Fruit fly (Drosophila melanogaster) whole organism, embryonic: ENCODE data around the gene Oatp26F.

Source experiments
- CG10321 ChIP-seq: fragments of 200-800 bp; sonication (Bioruptor generic); IDR thresholded peaks from 2 replicates; pipeline ENCODE4 v1.3.6; 2022; ENCODE audit warnings: missing biosample characterization, missing genetic modification characterization
- CG11085 ChIP-seq: fragments of 200-800 bp; sonication (Bioruptor generic); IDR thresholded peaks from 2 replicates; pipeline ENCODE4 v1.3.6; 2022; ENCODE audit warnings: missing biosample characterization, missing genetic modification characterization
- CG11247 ChIP-seq: fragments of 200-800 bp; sonication (Bioruptor generic); IDR thresholded peaks from 2 replicates; pipeline ENCODE4 v1.3.6; 2022; ENCODE audit warnings: missing biosample characterization, missing genetic modification characterization
- CG14050 ChIP-seq: fragments of 200-800 bp; sonication (Bioruptor generic); IDR thresholded peaks from 3 replicates; pipeline ENCODE4 v1.3.6; 2022; ENCODE audit warnings: missing biosample characterization, missing genetic modification characterization
- CG15073 ChIP-seq: fragments of 200-800 bp; sonication (Bioruptor generic); optimal IDR thresholded peaks from 2 replicates; lab custom pipeline; 2016; ENCODE audit warnings: missing biosample characterization, missing genetic modification characterization
- CG15479 ChIP-seq: fragments of 200-800 bp; sonication (Bioruptor generic); optimal IDR thresholded peaks from 3 replicates; lab custom pipeline; 2019; ENCODE audit warnings: missing biosample characterization, mild to moderate bottlenecking, missing genetic modification characterization, moderate library complexity
- CG1792 ChIP-seq: fragments of 200-800 bp; sonication (Bioruptor generic); optimal IDR thresholded peaks from 2 replicates; lab custom pipeline; 2016; ENCODE audit warnings: missing biosample characterization, missing genetic modification characterization
- CG2202 ChIP-seq: fragments of 200-800 bp; sonication (Bioruptor generic); optimal IDR thresholded peaks from 2 replicates; lab custom pipeline; 2018; ENCODE audit warnings: missing biosample characterization, mild to moderate bottlenecking, missing genetic modification characterization
- CG30431 ChIP-seq: fragments of 200-800 bp; sonication (Bioruptor generic); optimal IDR thresholded peaks from 2 replicates; lab custom pipeline; 2017; ENCODE audit warnings: missing biosample characterization, missing genetic modification characterization
- CG5245 ChIP-seq: fragments of 200-800 bp; sonication (Bioruptor generic); optimal IDR thresholded peaks from 3 replicates; lab custom pipeline; 2016; ENCODE audit warnings: missing biosample characterization, missing genetic modification characterization
- Dad ChIP-seq: fragments of 200-800 bp; sonication (Bioruptor generic); optimal IDR thresholded peaks from 3 replicates; lab custom pipeline; 2016; ENCODE audit warnings: missing biosample characterization, missing genetic modification characterization
- Dek ChIP-seq: fragments of 200-800 bp; sonication (Bioruptor generic); optimal IDR thresholded peaks from 3 replicates; lab custom pipeline; 2019; ENCODE audit warnings: missing biosample characterization, mild to moderate bottlenecking, missing genetic modification characterization, moderate library complexity
- Eip74EF ChIP-seq, 2 experiments: fragments of 200-800 bp in 1 of 2; fragments of >200 bp in 1 of 2; sonication (Bioruptor generic) in 1 of 2; optimal IDR thresholded peaks; 2 replicates each; lab custom pipeline; 2017 to 2019; ENCODE audit warnings: missing biosample characterization in 2 of 2, missing genetic modification characterization in 2 of 2, mild to moderate bottlenecking in 1 of 2, moderate library complexity in 1 of 2
- Gug ChIP-seq: fragments of 200-800 bp; sonication (Bioruptor generic); IDR thresholded peaks from 4 replicates; pipeline ENCODE4 v1.3.6; 2022; ENCODE audit warnings: missing biosample characterization, missing genetic modification characterization
- HmgZ ChIP-seq: fragments of 200-800 bp; sonication (Bioruptor generic); optimal IDR thresholded peaks from 2 replicates; lab custom pipeline; 2018; ENCODE audit warnings: missing biosample characterization, mild to moderate bottlenecking, missing genetic modification characterization
- Hr39 ChIP-seq: fragments of >200 bp; optimal IDR thresholded peaks from 2 replicates; lab custom pipeline; 2017
- Lim3 ChIP-seq: fragments of 200-800 bp; sonication (Bioruptor generic); IDR thresholded peaks from 2 replicates; pipeline ENCODE4 v1.3.6; 2022; ENCODE audit warnings: missing biosample characterization, missing genetic modification characterization
- Meics ChIP-seq: fragments of 200-800 bp; sonication (Bioruptor generic); optimal IDR thresholded peaks from 2 replicates; lab custom pipeline; 2017; ENCODE audit warnings: missing biosample characterization, mild to moderate bottlenecking, missing genetic modification characterization
- Mrtf ChIP-seq: fragments of 200-800 bp; sonication (Bioruptor generic); IDR thresholded peaks from 3 replicates; pipeline ENCODE4 v1.3.6; 2022; ENCODE audit warnings: missing biosample characterization, missing genetic modification characterization
- NC2β ChIP-seq: fragments of 200-800 bp; sonication (Bioruptor generic); optimal IDR thresholded peaks from 2 replicates; lab custom pipeline; 2016; ENCODE audit warnings: missing biosample characterization, missing genetic modification characterization
- NK7.1 ChIP-seq: fragments of 200-800 bp; sonication (Bioruptor generic); optimal IDR thresholded peaks from 3 replicates; lab custom pipeline; 2016; ENCODE audit warnings: missing biosample characterization, missing genetic modification characterization
- Nf-YA ChIP-seq: fragments of 200-800 bp; sonication (Bioruptor generic); IDR thresholded peaks from 2 replicates; pipeline ENCODE4 v1.3.6; 2022; ENCODE audit warnings: missing biosample characterization, missing genetic modification characterization
- Pdp1 ChIP-seq, 2 experiments: fragments of 200-800 bp; sonication (Bioruptor generic); optimal IDR thresholded peaks; 3 replicates each; lab custom pipeline; 2016; ENCODE audit warnings: missing biosample characterization in 2 of 2, missing genetic modification characterization in 2 of 2, mild to moderate bottlenecking in 1 of 2, moderate library complexity in 1 of 2
- cas ChIP-seq: fragments of 200-800 bp; sonication (Bioruptor generic); IDR thresholded peaks from 2 replicates; pipeline ENCODE4 v1.3.6; 2022; ENCODE audit warnings: missing biosample characterization, missing genetic modification characterization
- chinmo ChIP-seq: fragments of 200-800 bp; sonication (Bioruptor generic); IDR thresholded peaks from 4 replicates; pipeline ENCODE4 v1.3.6; 2022; ENCODE audit warnings: missing biosample characterization, missing genetic modification characterization; ENCODE audit not compliant: partially characterized antibody
- crc ChIP-seq: fragments of 200-800 bp; sonication (Bioruptor generic); optimal IDR thresholded peaks from 2 replicates; lab custom pipeline; 2016; ENCODE audit warnings: missing biosample characterization, missing genetic modification characterization
- dan ChIP-seq: fragments of 200-800 bp; sonication (Bioruptor generic); IDR thresholded peaks from 2 replicates; pipeline ENCODE4 v1.3.6; 2022; ENCODE audit warnings: missing biosample characterization, missing genetic modification characterization
- fru ChIP-seq: fragments of >200 bp; optimal IDR thresholded peaks from 2 replicates; lab custom pipeline; 2017
- ftz-f1 ChIP-seq: fragments of 200-800 bp; sonication (Bioruptor generic); optimal IDR thresholded peaks from 2 replicates; lab custom pipeline; 2016; ENCODE audit warnings: missing biosample characterization, missing genetic modification characterization
- gce ChIP-seq: fragments of 200-800 bp; sonication (Bioruptor generic); IDR thresholded peaks from 3 replicates; pipeline ENCODE4 v1.3.6; 2022; ENCODE audit warnings: missing biosample characterization, missing genetic modification characterization
- gem ChIP-seq: fragments of 200-800 bp; sonication (Bioruptor generic); optimal IDR thresholded peaks from 2 replicates; lab custom pipeline; 2019; ENCODE audit warnings: missing biosample characterization, mild to moderate bottlenecking, missing genetic modification characterization, moderate library complexity
- grn ChIP-seq: fragments of 200-800 bp; sonication (Bioruptor generic); optimal IDR thresholded peaks from 3 replicates; lab custom pipeline; 2017; ENCODE audit warnings: missing biosample characterization, missing genetic modification characterization
- hkb ChIP-seq, 2 experiments: fragments of 200-800 bp in 1 of 2; fragments of >200 bp in 1 of 2; sonication (Bioruptor generic) in 1 of 2; IDR thresholded peaks in 1 of 2; optimal IDR thresholded peaks in 1 of 2; 2 replicates each; pipeline versions ENCODE4 v1.3.6 to Lab custom; 2017 to 2022; ENCODE audit warnings: missing biosample characterization in 1 of 2, missing genetic modification characterization in 1 of 2
- hth ChIP-seq: fragments of >200 bp; optimal IDR thresholded peaks from 2 replicates; lab custom pipeline; 2017; ENCODE audit warnings: inconsistent platforms
- lab ChIP-seq: fragments of 200-800 bp; sonication (Bioruptor generic); optimal IDR thresholded peaks from 3 replicates; lab custom pipeline; 2017; ENCODE audit warnings: missing biosample characterization, missing genetic modification characterization, mild to moderate bottlenecking, moderate library complexity, missing genetic modification reagents
- lov ChIP-seq, 2 experiments: fragments of 200-800 bp in 1 of 2; fragments of >200 bp in 1 of 2; sonication (Bioruptor generic) in 1 of 2; IDR thresholded peaks in 1 of 2; optimal IDR thresholded peaks in 1 of 2; 2 replicates in 1 of 2; 3 replicates in 1 of 2; pipeline versions ENCODE4 v1.3.6 to Lab custom; 2017 to 2022; ENCODE audit warnings: missing biosample characterization in 1 of 2, missing genetic modification characterization in 1 of 2
- mld ChIP-seq: fragments of 200-800 bp; sonication (Bioruptor generic); IDR thresholded peaks from 3 replicates; pipeline ENCODE4 v1.3.6; 2022; ENCODE audit warnings: missing biosample characterization, missing genetic modification characterization; ENCODE audit not compliant: partially characterized antibody
- p53 ChIP-seq: fragments of 200-800 bp; sonication (Bioruptor generic); optimal IDR thresholded peaks from 2 replicates; lab custom pipeline; 2016; ENCODE audit warnings: missing biosample characterization, missing genetic modification characterization
- pan ChIP-seq, 4 experiments: fragments of >200 bp in 3 of 4; fragments of 200-800 bp in 1 of 4; sonication (Bioruptor generic) in 1 of 4; optimal IDR thresholded peaks in 3 of 4; IDR thresholded peaks in 1 of 4; 2 replicates each; pipeline versions ENCODE4 v1.3.6 to Lab custom; 2017 to 2022; ENCODE audit warnings: missing biosample characterization in 2 of 4, missing genetic modification characterization in 2 of 4, mixed read lengths in 1 of 4
- sc ChIP-seq, 3 experiments: fragments of >200 bp in 2 of 3; fragments of 200-800 bp in 1 of 3; sonication (Bioruptor generic) in 1 of 3; optimal IDR thresholded peaks; 2 replicates in 2 of 3; 3 replicates in 1 of 3; lab custom pipeline; 2017; ENCODE audit warnings: mild to moderate bottlenecking in 1 of 3, missing biosample characterization in 1 of 3, missing genetic modification characterization in 1 of 3, missing genetic modification reagents in 1 of 3
- slbo ChIP-seq: fragments of 200-800 bp; sonication (Bioruptor generic); IDR thresholded peaks from 2 replicates; pipeline ENCODE4 v1.3.6; 2022; ENCODE audit warnings: missing biosample characterization, missing genetic modification characterization
- sna ChIP-seq: fragments of 200-800 bp; sonication (Bioruptor generic); IDR thresholded peaks from 2 replicates; pipeline ENCODE4 v1.3.6; 2022; ENCODE audit warnings: missing biosample characterization, missing genetic modification characterization; ENCODE audit not compliant: partially characterized antibody
- so ChIP-seq: fragments of 200-800 bp; sonication (Bioruptor generic); IDR thresholded peaks from 3 replicates; pipeline ENCODE4 v1.3.6; 2022; ENCODE audit warnings: missing biosample characterization, missing genetic modification characterization
- sr ChIP-seq: fragments of 200-800 bp; sonication (Bioruptor generic); IDR thresholded peaks from 3 replicates; pipeline ENCODE4 v1.3.6; 2022; ENCODE audit warnings: missing biosample characterization, missing genetic modification characterization
- tgo ChIP-seq: fragments of 200-800 bp; sonication (Bioruptor generic); IDR thresholded peaks from 3 replicates; pipeline ENCODE4 v1.3.6; 2022; ENCODE audit warnings: missing biosample characterization, missing genetic modification characterization
- tna ChIP-seq: fragments of 200-800 bp; sonication (Bioruptor generic); IDR thresholded peaks from 2 replicates; pipeline ENCODE4 v1.3.6; 2022; ENCODE audit warnings: missing biosample characterization, missing genetic modification characterization; ENCODE audit not compliant: partially characterized antibody
- zfh2 ChIP-seq: fragments of 200-800 bp; sonication (Bioruptor generic); optimal IDR thresholded peaks from 2 replicates; lab custom pipeline; 2016; ENCODE audit warnings: missing biosample characterization, missing genetic modification characterization

Gene Oatp26F

DNA sequence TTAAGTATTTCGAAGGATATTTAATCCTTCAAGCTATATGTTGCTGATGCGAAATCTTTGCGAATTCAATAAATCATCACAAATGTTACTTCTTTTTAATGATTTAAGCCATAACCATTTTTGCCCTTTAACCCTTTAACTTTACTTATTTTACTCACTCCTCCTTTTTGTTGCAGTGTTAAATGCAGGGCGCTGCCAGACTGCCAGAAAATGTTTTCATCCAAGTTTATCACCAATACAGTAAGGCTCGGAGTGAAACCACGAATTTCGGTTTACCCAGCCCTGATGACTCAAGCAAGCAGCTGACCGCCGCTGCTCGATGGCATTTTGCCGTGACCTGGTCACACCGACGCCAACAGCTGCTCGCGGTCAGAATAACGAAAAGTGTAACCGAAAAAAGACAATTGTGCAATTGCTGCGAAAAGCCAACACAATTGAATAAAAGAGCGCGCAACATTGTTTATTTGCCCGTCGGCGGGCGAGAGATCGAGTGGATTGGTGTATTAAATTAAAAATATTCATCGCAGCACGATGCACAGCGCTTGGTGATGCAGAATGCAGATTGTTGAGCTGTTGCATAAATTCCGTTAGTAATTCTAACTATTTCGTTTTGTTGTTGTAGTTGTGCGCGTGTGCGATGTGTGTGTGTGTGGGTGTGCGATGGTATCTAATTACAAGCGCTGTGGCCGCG, 21.4 kb downstream of the Oatp26F start, which contains the start of gene CG11050 (continued):
- TF ChIP-seq tgo (peak; percentile 60), NC2β (GFP tag; lab: Kevin White, UChicago) (peak; percentile 86), p53 (GFP tag; lab: Kevin White, UChicago) (peak; percentile 91), CG10321 (GFP tag; lab: Robert Waterston, UW) (peak; percentile 54), CG2202 (tag; lab: Kevin White, UChicago) (peak; percentile 35), CG15479 (GFP tag; lab: Kevin White, UChicago) (peak; percentile 91), CG5245 (GFP tag; lab: Kevin White, UChicago) (peak; percentile 52), HmgZ (tag; lab: Kevin White, UChicago) (peak; percentile 87), grn (GFP tag; lab: Kevin White, UChicago) (no peak), zfh2 (peak; percentile 83), CG30431 (peak; percentile 21), Hr39 (lab: Kevin White, UChicago) (no peak), sc (optimal IDR thresholded peaks at IDR 0.05; lab: Kevin White, UChicago) (no peak), sc (GFP tag; optimal IDR thresholded peaks at IDR 0.05; lab: Kevin White, UChicago) (no peak), Gug (GFP tag; lab: Robert Waterston, UW) (peak; percentile 69; the same call in 3 of the 4 replicates), gem (peak; percentile 80), chinmo (peak; percentile 73; the same call in 1 of the 4 replicates), lab (peak; percentile 88), hth (lab: Kevin White, UChicago) (no peak), sr (peak; percentile 30; the same call in 1 of the 3 replicates), mld (GFP tag; lab: Robert Waterston, UW) (0 out of 3 replicates have a peak, but pooled peaks have one; percentile 33), cas (peak; percentile 80), Pdp1 (GFP tag; optimal IDR thresholded peaks at IDR 0.05; lab: Kevin White, UChicago) (peak; percentile 74 to 93), Dad (GFP tag; lab: Kevin White, UChicago) (peak; percentile 88), gce (GFP tag; lab: Robert Waterston, UW) (peak; percentile 70; the same call in 2 of the 3 replicates), tna (GFP tag; lab: Robert Waterston, UW) (peak; percentile 65; the same call in 1 of the 2 replicates), pan (optimal IDR thresholded peaks at IDR 0.05; lab: Kevin White, UChicago) (no peak), pan (GFP tag; optimal IDR thresholded peaks at IDR 0.05 in 1 of 2, IDR thresholded peaks at IDR 0.05 in 1 of 2) (peak in 1 of 2 experiments; percentile 83), ftz-f1 (peak; percentile 38), CG11085 (GFP tag; lab: Robert Waterston, UW) (peak; percentile 73), dan (GFP tag; lab: Robert Waterston, UW) (no peak), crc (peak; percentile 59), Meics (GFP tag; lab: Kevin White, UChicago) (peak; percentile 79), Mrtf (peak; percentile 66; the same call in 2 of the 3 replicates), hkb (optimal IDR thresholded peaks at IDR 0.05; lab: Kevin White, UChicago) (peak; percentile 58), hkb (GFP tag; IDR thresholded peaks at IDR 0.05; lab: Robert Waterston, UW) (peak; percentile 85), Dek (tag; lab: Kevin White, UChicago) (peak; percentile 85), NK7.1 (peak; percentile 77), Nf-YA (GFP tag; lab: Robert Waterston, UW) (peak; percentile 44; the same call in 1 of the 2 replicates), CG15073 (peak; percentile 58), sna (GFP tag; lab: Robert Waterston, UW) (peak; percentile 73), Eip74EF (GFP tag; optimal IDR thresholded peaks at IDR 0.05; lab: Kevin White, UChicago) (peak in 1 of 2 experiments; percentile 65), so (peak; percentile 61; the same call in 1 of the 3 replicates), fru (no peak), CG1792 (GFP tag; lab: Kevin White, UChicago) (peak; percentile 73), lov (optimal IDR thresholded peaks at IDR 0.05; lab: Kevin White, UChicago) (peak; percentile 76), lov (GFP tag; IDR thresholded peaks at IDR 0.05; lab: Robert Waterston, UW) (peak; percentile 77; the same call in 2 of the 3 replicates), slbo (GFP tag; lab: Robert Waterston, UW) (peak; percentile 89), Lim3 (GFP tag; lab: Robert Waterston, UW) (no peak), CG14050 (GFP tag; lab: Robert Waterston, UW) (peak; percentile 66; the same call in 2 of the 3 replicates), CG11247 (GFP tag; lab: Robert Waterston, UW) (peak; percentile 44; the same call in 1 of the 2 replicates)
